Worm (Caenorhabditis elegans) whole organism, mixed stage, embryonic: ENCODE data around the gene F36A4.5.

Source experiments
- M03D4.4 ChIP-seq: sonication (generic microtip); optimal IDR thresholded peaks from 2 replicates; lab custom pipeline; 2017; ENCODE audit warnings: mild to moderate bottlenecking, missing genetic modification characterization, missing compliant biosample characterization
- bed-3 ChIP-seq: fragments of 200-800 bp; sonication (Bioruptor generic); optimal IDR thresholded peaks from 3 replicates; lab custom pipeline; 2018; ENCODE audit warnings: mild to moderate bottlenecking, missing genetic modification characterization, moderate library complexity, missing compliant biosample characterization
- ceh-39 ChIP-seq: fragments of 150-350 bp; optimal IDR thresholded peaks from 2 replicates; lab custom pipeline; 2014; ENCODE audit warnings: missing biosample characterization, missing genetic modification characterization
- ceh-43 ChIP-seq: fragments of 200-800 bp; sonication (Bioruptor generic); optimal IDR thresholded peaks from 2 replicates; lab custom pipeline; 2018; ENCODE audit warnings: mild to moderate bottlenecking, missing genetic modification characterization, moderate library complexity, missing compliant biosample characterization
- ceh-83 ChIP-seq: fragments of 200-800 bp; sonication (Bioruptor generic); optimal IDR thresholded peaks from 2 replicates; lab custom pipeline; 2018; ENCODE audit warnings: mild to moderate bottlenecking, missing genetic modification characterization, missing compliant biosample characterization
- ces-1 ChIP-seq: fragments of 150-350 bp; optimal IDR thresholded peaks from 2 replicates; lab custom pipeline; 2014; ENCODE audit warnings: missing biosample characterization, missing genetic modification reagents, missing genetic modification characterization
- cnd-1 ChIP-seq: fragments of 200-800 bp; sonication (Bioruptor generic); optimal IDR thresholded peaks from 2 replicates; lab custom pipeline; 2018; ENCODE audit warnings: mild to moderate bottlenecking, missing genetic modification characterization, missing compliant biosample characterization
- drap-1 ChIP-seq: fragments of 200-800 bp; sonication (Bioruptor generic); optimal IDR thresholded peaks from 3 replicates; lab custom pipeline; 2018; ENCODE audit warnings: mild to moderate bottlenecking, missing genetic modification characterization, missing compliant biosample characterization
- elt-1 ChIP-seq: sonication (generic microtip); optimal IDR thresholded peaks from 2 replicates; lab custom pipeline; 2017; ENCODE audit warnings: missing genetic modification characterization, mild to moderate bottlenecking, missing compliant biosample characterization, antibody characterized with exemption, moderate library complexity, borderline replicate concordance; ENCODE audit not compliant: insufficient read depth
- elt-3 ChIP-seq: fragments of 150-350 bp; optimal IDR thresholded peaks from 2 replicates; lab custom pipeline; 2014; ENCODE audit warnings: missing biosample characterization, missing genetic modification characterization
- flh-1 ChIP-seq: fragments of 200-800 bp; sonication (Bioruptor generic); optimal IDR thresholded peaks from 2 replicates; lab custom pipeline; 2018; ENCODE audit warnings: mild to moderate bottlenecking, missing genetic modification characterization, moderate library complexity, missing compliant biosample characterization
- ham-2 ChIP-seq: fragments of 200-800 bp; sonication (Bioruptor generic); optimal IDR thresholded peaks from 2 replicates; lab custom pipeline; 2018; ENCODE audit warnings: mild to moderate bottlenecking, missing genetic modification characterization, missing compliant biosample characterization
- hlh-1 ChIP-seq: fragments of 150-350 bp; optimal IDR thresholded peaks from 2 replicates; lab custom pipeline; 2014; ENCODE audit warnings: missing biosample characterization, missing genetic modification reagents, missing genetic modification characterization
- lin-13 ChIP-seq: fragments of 150-350 bp; optimal IDR thresholded peaks from 2 replicates; lab custom pipeline; 2014; ENCODE audit warnings: missing biosample characterization, missing genetic modification characterization
- lin-32 ChIP-seq: fragments of 200-800 bp; sonication (Bioruptor generic); optimal IDR thresholded peaks from 2 replicates; lab custom pipeline; 2018; ENCODE audit warnings: mild to moderate bottlenecking, missing genetic modification characterization, missing compliant biosample characterization
- lsy-2 ChIP-seq: fragments of 150-350 bp; optimal IDR thresholded peaks from 2 replicates; lab custom pipeline; 2014; ENCODE audit warnings: missing biosample characterization, missing genetic modification characterization
- mab-5 ChIP-seq: fragments of 150-350 bp; optimal IDR thresholded peaks from 2 replicates; lab custom pipeline; 2014; ENCODE audit warnings: missing biosample characterization, missing genetic modification characterization
- mls-2 ChIP-seq: sonication (generic microtip); optimal IDR thresholded peaks from 2 replicates; lab custom pipeline; 2016; ENCODE audit warnings: mild to moderate bottlenecking, missing genetic modification characterization, moderate library complexity, missing compliant biosample characterization
- nhr-12 ChIP-seq: fragments of 150-350 bp; optimal IDR thresholded peaks from 2 replicates; lab custom pipeline; 2014; ENCODE audit warnings: missing biosample characterization, missing genetic modification characterization
- nhr-2 ChIP-seq: fragments of 150-350 bp; optimal IDR thresholded peaks from 2 replicates; lab custom pipeline; 2014; ENCODE audit warnings: missing biosample characterization, missing genetic modification characterization
- nhr-28 ChIP-seq: fragments of 150-350 bp; optimal IDR thresholded peaks from 2 replicates; lab custom pipeline; 2014; ENCODE audit warnings: missing biosample characterization, missing genetic modification characterization
- nhr-76 ChIP-seq: sonication (generic microtip); optimal IDR thresholded peaks from 2 replicates; lab custom pipeline; 2017; ENCODE audit warnings: missing biosample characterization, missing genetic modification characterization
- pha-4 ChIP-seq: fragments of 150-350 bp; optimal IDR thresholded peaks from 2 replicates; lab custom pipeline; 2018; ENCODE audit warnings: missing biosample characterization, missing genetic modification reagents, missing genetic modification characterization
- sem-2 ChIP-seq: fragments of 200-800 bp; sonication (Bioruptor generic); optimal IDR thresholded peaks from 2 replicates; lab custom pipeline; 2018; ENCODE audit warnings: mild to moderate bottlenecking, missing genetic modification characterization, missing compliant biosample characterization
- sptf-1 ChIP-seq: sonication (generic microtip); optimal IDR thresholded peaks from 2 replicates; lab custom pipeline; 2017; ENCODE audit warnings: mild to moderate bottlenecking, missing genetic modification characterization, moderate library complexity, missing compliant biosample characterization
- tbx-8 ChIP-seq: fragments of 200-800 bp; sonication (Bioruptor generic); optimal IDR thresholded peaks from 2 replicates; lab custom pipeline; 2018; ENCODE audit warnings: mild to moderate bottlenecking, missing genetic modification characterization, moderate library complexity, missing compliant biosample characterization
- unc-39 ChIP-seq: fragments of 150-350 bp; optimal IDR thresholded peaks from 2 replicates; lab custom pipeline; 2014; ENCODE audit warnings: missing biosample characterization, missing genetic modification characterization
- unc-62 ChIP-seq: fragments of 150-350 bp; optimal IDR thresholded peaks from 2 replicates; lab custom pipeline; 2014; ENCODE audit warnings: missing biosample characterization, missing genetic modification reagents, missing genetic modification characterization
- zip-8 ChIP-seq: fragments of 150-350 bp; optimal IDR thresholded peaks from 2 replicates; lab custom pipeline; 2014; ENCODE audit warnings: missing biosample characterization, missing genetic modification characterization
- ztf-11 ChIP-seq: fragments of 150-350 bp; optimal IDR thresholded peaks from 2 replicates; lab custom pipeline; 2014; ENCODE audit warnings: missing biosample characterization, missing genetic modification characterization

The F36A4.5 gene

DNA sequence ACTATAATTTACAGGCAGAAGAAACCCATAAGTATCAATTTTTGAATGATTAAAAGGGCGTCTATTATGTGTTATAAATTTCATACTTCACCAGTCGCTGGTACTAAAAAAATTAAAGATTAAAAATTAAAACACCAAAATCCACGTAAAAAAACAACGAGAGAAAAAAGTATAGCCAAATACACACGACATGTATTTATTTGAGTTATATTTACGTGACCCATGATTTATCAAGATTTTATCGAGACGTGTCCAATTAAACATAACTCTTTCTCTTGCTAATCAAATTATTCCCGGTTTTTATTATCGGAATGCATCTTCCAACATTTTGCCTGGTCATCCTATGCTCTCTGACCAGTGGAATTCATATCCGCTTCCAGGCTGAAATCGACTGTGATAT, 2.0 kb downstream of the F36A4.5 start, which contains the start of gene F36A4.4:
TSS of gene F36A4.4 (plus strand) at position 301 of the 400 bp plus-strand sequence.
- no peak for TF ChIP-seq drap-1 (GFP tag; lab: Kevin White, UChicago)
- TF ChIP-seq sem-2 (GFP tag; lab: Kevin White, UChicago), result no peak
- no peak for TF ChIP-seq mls-2
- no peak for TF ChIP-seq cnd-1 (tag; lab: Kevin White, UChicago)
- no peak for TF ChIP-seq ztf-11 (tag; lab: Kevin White, UChicago)
- TF ChIP-seq zip-8, result no peak
- TF ChIP-seq sptf-1 (tag; lab: Kevin White, UChicago), result no peak
- no peak for TF ChIP-seq pha-4 (tag; lab: Kevin White, UChicago)
- no peak for TF ChIP-seq ceh-43 (GFP tag; lab: Kevin White, UChicago)
- no peak for TF ChIP-seq mab-5
- TF ChIP-seq ham-2 (GFP tag; lab: Kevin White, UChicago), result no peak
- no peak for TF ChIP-seq lsy-2 (tag; lab: Kevin White, UChicago)
- TF ChIP-seq M03D4.4, result no peak
- TF ChIP-seq hlh-1, result no peak
- no peak for TF ChIP-seq unc-62 (GFP tag; lab: Kevin White, UChicago)
- TF ChIP-seq nhr-28, result no peak
- TF ChIP-seq ces-1 (GFP tag; lab: Kevin White, UChicago), result no peak
- no peak for TF ChIP-seq unc-39 (tag; lab: Kevin White, UChicago)
- no peak for TF ChIP-seq ceh-39 (tag; lab: Kevin White, UChicago)

DNA sequence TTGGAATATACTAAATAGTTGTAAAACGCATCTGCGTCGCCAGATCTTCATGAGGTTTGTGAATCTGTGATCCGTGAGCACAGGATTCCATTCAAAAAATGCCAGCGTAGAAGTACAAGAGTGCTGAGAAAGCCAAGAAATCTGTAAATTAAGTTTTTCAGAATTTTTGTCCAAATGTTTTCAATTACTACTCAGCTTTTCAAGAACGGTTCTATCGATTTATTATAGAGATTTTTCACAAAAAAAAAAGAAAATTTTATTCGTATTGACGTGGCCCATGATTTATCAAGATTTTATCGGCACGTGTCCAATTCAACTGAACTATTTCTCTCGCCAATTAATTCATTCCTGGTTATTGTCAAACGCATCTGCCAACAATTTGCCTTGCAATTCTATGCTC, 4.0 kb downstream of the F36A4.5 start, which contains the start of gene F36A4.3:
TSS of gene F36A4.3 (plus strand) at position 301 of the 400 bp plus-strand sequence.
- no peak for TF ChIP-seq unc-62 (GFP tag; lab: Kevin White, UChicago)
- TF ChIP-seq flh-1 (GFP tag; lab: Kevin White, UChicago), result no peak
- TF ChIP-seq ceh-83 (GFP tag; lab: Kevin White, UChicago), result no peak
- TF ChIP-seq elt-1 (tag; lab: Kevin White, UChicago), result no peak
- no peak for TF ChIP-seq drap-1 (GFP tag; lab: Kevin White, UChicago)
- no peak for TF ChIP-seq ceh-39 (tag; lab: Kevin White, UChicago)
- TF ChIP-seq, all 35 proteins: peak for 0

DNA sequence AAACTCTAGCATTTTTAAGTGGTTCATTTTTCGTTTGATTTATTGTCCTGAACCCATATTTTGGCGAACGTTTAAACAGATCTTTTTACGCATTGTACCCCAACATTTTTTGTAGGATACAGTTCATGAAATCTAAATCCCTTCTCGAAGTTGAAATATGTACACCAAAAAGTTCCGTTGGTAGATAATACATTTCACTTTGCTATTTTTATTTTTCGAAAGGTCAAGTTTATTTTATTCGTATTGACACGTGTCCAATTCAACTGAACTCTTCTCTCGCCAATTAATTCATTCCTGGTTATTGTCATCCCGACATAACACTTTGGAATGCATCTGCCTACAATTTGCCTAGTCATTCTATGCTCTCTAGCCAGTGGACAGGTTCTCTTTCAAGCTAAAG, 5.6 kb downstream of the F36A4.5 start, which contains the start of gene F36A4.2:
TSS of gene F36A4.2 (plus strand) at position 301 of the 400 bp plus-strand sequence.
- TF ChIP-seq ceh-39 (tag; lab: Kevin White, UChicago), result no peak
- TF ChIP-seq flh-1 (GFP tag; lab: Kevin White, UChicago), result no peak
- no peak for TF ChIP-seq nhr-12 (tag; lab: Kevin White, UChicago)
- no peak for TF ChIP-seq zip-8
- no peak for TF ChIP-seq lin-32 (GFP tag; lab: Kevin White, UChicago)

DNA sequence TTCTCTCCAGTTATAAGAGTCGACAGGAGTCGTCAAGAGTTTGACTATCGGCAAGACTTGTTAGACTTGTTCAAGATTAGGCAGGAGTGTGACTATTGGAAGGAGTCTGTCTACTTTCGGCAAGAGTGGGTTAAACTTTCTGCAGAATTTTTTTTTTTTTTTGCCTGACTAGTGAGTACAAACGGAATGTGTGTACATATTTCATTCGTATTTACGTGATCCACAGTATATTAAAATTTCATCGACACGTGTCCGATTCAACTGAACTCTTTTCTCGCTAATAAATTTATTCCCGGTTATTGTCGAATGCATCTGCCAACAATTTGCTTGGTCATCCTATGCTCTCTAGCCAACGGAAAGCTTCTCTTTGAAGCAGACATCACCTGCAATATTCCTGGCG, 6.8 kb downstream of the F36A4.5 start, which contains the start of gene F36A4.1:
TSS of gene F36A4.1 (plus strand) at position 301 of the 400 bp plus-strand sequence.
- no peak for TF ChIP-seq ceh-39 (tag; lab: Kevin White, UChicago)
- no peak for TF ChIP-seq lin-32 (GFP tag; lab: Kevin White, UChicago)
- no peak for TF ChIP-seq elt-3
- TF ChIP-seq cnd-1 (tag; lab: Kevin White, UChicago), result no peak
- TF ChIP-seq, all 35 proteins: peak for 0

DNA sequence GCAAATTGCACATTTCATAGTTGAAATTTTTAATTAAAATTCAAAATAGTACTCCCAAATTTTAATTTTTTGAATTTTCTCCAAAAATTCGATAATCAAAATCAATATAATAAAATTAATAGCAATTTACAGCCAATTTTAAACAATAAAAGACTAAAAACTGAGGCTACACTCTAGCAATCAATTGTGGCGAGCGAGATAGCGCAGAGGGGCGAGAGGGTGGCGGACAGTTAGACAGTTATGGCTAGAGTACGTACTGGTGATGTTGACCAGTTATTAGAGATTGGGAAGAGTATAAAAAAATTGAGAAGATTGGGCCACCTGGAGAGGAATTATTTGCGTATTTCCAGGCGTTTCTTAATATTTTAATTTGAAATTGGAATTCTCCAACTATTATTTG, 12.4 kb downstream of the F36A4.5 start, which contains the start of gene nhr-78:
TSS of gene nhr-78 (minus strand) at position 182 of the 400 bp plus-strand sequence.
- no peak for TF ChIP-seq cnd-1 (tag; lab: Kevin White, UChicago)
- TF ChIP-seq ces-1 (GFP tag; lab: Kevin White, UChicago), result no peak
- no peak for TF ChIP-seq lin-32 (GFP tag; lab: Kevin White, UChicago)
- no peak for TF ChIP-seq hlh-1
- no peak for TF ChIP-seq mls-2
- no peak for TF ChIP-seq ceh-43 (GFP tag; lab: Kevin White, UChicago)
- no peak for TF ChIP-seq flh-1 (GFP tag; lab: Kevin White, UChicago)
- TF ChIP-seq nhr-2 (tag; lab: Kevin White, UChicago), result no peak
- no peak for TF ChIP-seq nhr-76 (tag; lab: Kevin White, UChicago)
- TF ChIP-seq ztf-11 (tag; lab: Kevin White, UChicago), result no peak
- TF ChIP-seq tbx-8 (GFP tag; lab: Kevin White, UChicago), result no peak
- no peak for TF ChIP-seq unc-39 (tag; lab: Kevin White, UChicago)
- TF ChIP-seq elt-1 (tag; lab: Kevin White, UChicago), result no peak
- no peak for TF ChIP-seq nhr-28
- TF ChIP-seq lin-13 (tag; lab: Kevin White, UChicago), result no peak
- no peak for TF ChIP-seq M03D4.4
- TF ChIP-seq drap-1 (GFP tag; lab: Kevin White, UChicago), result no peak
- TF ChIP-seq bed-3 (GFP tag; lab: Kevin White, UChicago), result no peak
- no peak for TF ChIP-seq ham-2 (GFP tag; lab: Kevin White, UChicago)
